Worm (Caenorhabditis elegans): ENCODE results near the gene rha-1.
A peak's percentile ranks its signal among the peaks of the same experiment; 100 is the strongest.

rha-1 gene

DNA sequence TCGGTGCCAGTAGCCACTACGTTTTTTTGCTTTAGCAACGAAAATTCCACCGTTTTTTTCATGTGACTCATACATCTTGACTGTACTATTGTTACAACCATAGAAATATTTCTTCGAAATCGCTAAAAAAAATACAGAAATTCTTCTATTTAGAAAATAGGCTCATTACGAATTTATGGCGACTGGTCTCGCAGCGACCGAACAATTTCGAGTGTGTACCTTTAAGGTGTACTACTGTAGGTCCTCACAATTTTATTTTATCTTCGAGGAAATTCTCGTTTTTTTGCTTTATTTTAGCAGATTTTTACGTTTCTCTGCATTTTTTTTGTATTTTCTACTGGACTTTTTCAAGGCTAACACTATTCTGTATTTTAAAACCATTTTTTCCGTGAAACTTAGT is 6.6 kb upstream of the rha-1 start (continued):
- no peak for TF ChIP-seq snpc-4 (GFP tag; optimal IDR thresholded peaks at IDR 0.05)
- TF ChIP-seq snpc-4 (tag; optimal IDR thresholded peaks at IDR 0.05), result peak in 1 of 4 experiments; percentile 7
- no peak for TF ChIP-seq mes-4 (tag; optimal IDR thresholded peaks at IDR 0.05)
- no peak for TF ChIP-seq Y56A3A.18 (GFP tag; IDR thresholded peaks at IDR 0.05)

DNA sequence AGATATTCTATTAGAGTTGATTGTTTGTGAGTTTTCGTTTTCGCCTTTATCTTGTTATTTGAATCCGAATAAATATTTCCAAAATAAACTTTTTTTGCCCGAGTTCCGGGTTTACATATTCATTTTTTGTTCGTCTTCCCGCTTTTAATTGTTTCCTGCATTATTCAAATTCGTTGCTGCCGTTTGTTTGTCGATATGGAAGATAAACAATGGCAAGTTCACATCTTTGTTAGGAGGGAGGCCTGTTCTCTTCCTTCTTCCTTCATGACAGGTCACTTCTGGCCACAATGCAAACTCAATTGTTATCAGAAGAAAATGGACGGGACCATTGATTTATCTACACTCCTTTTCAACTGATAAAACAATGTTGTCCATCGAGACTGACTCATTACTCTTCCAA is 6.1 kb upstream of the rha-1 start:
- TF ChIP-seq bed-1 (GFP tag; IDR thresholded peaks at IDR 0.05), result no peak
- 0 out of 2 replicates have a peak, but pooled peaks have one; percentile 50 for TF ChIP-seq madf-3 (GFP tag; IDR thresholded peaks at IDR 0.05)
- TF ChIP-seq madf-6 (GFP tag; IDR thresholded peaks at IDR 0.05), result peak; percentile 18; the same call in 1 of the 2 replicates

DNA sequence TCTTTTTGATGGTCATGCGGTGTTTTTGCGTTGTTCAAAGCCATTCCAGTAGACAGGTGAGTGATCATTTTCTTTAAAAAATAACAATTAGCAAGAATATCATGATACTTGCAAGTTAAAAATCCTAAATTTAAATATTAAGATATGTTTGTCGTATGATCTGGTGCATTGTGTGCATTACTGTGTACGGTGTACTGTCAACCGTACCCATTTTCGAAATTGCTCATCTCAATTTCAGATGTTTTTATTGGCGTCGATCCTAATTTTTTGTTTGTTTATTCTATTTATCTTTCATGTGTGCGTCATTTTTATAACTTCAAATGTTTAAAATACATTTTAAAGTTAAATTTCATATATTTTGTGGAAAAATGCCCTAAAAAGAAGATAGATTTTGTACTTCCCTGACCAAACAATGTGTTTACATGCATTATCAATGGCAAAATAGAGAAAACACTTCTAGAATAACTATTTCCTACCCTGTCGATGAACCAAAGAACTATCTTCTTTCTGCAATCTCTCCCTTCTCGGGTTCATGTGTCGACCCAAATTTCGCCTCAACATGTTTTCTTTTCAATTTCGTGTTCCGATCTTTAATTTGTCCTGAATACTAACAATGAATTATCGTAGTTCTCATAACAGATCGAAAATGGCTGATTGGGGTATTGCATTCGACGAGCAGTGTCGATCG is 947 bp upstream of the rha-1 start, which contains the start of the genes T07D4.5 and ddx-19:
T07D4.5 (minus strand) TSS at position 71 of the 688 bp plus-strand sequence.
ddx-19 (plus strand) TSS at position 638 of the 688 bp plus-strand sequence.
- TF ChIP-seq T07F8.4 (tag; optimal IDR thresholded peaks at IDR 0.05), result no peak
- TF ChIP-seq F33H1.4 (GFP tag; IDR thresholded peaks at IDR 0.05), result peak; percentile 17; the same call in 1 of the 2 replicates
- TF ChIP-seq madf-10 (tag; optimal IDR thresholded peaks at IDR 0.05), result no peak
- no peak for TF ChIP-seq hlh-12 (tag; optimal IDR thresholded peaks at IDR 0.05)
- TF ChIP-seq snpc-1.3 (tag; optimal IDR thresholded peaks at IDR 0.05; ENCODE audit: insufficient read depth), result peak; percentile 45
- TF ChIP-seq attf-6 (GFP tag; IDR thresholded peaks at IDR 0.05), result no peak
- TF ChIP-seq ceh-27 (GFP tag; optimal IDR thresholded peaks at IDR 0.05), result no peak
- no peak for TF ChIP-seq F57C9.4 (tag; optimal IDR thresholded peaks at IDR 0.05)
- peak; percentile 78 for TF ChIP-seq lsl-1 (GFP tag; optimal IDR thresholded peaks at IDR 0.05)
- peak; percentile 51; the same call in 1 of the 2 replicates for TF ChIP-seq madf-6 (GFP tag; IDR thresholded peaks at IDR 0.05)
- TF ChIP-seq F23B12.7 (tag; optimal IDR thresholded peaks at IDR 0.05; ENCODE audit: insufficient read depth), result peak; percentile 40
- TF ChIP-seq tlf-1 (GFP tag; optimal IDR thresholded peaks at IDR 0.05), result no peak
- TF ChIP-seq nfya-1 (tag; optimal IDR thresholded peaks at IDR 0.05; ENCODE audit: borderline replicate concordance, insufficient read depth), result no peak
- no peak for TF ChIP-seq F10E7.11 (tag; optimal IDR thresholded peaks at IDR 0.05)

DNA sequence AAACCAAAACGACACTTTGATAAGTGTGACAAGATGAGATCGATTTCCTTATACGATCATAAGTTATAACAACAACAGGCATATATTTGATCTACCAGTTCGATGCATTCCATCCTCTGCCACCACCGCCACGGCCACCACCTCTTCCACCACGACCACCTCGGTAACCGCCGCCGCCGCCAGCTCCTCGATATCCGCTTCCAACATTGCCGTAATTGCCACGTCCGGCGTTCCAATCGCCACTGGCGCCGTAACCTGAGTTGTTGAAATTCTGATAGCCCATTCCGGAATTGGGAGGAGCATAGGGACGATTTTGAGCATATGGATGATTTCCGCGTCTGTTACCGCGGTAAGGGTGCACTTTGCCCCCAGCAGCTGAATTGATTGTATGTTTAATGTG is 4.9 kb downstream of the rha-1 start:
- TF ChIP-seq chd-7 (tag; optimal IDR thresholded peaks at IDR 0.05) (peak; percentile 19), hsf-1 (GFP tag; IDR thresholded peaks at IDR 0.05) (0 out of 2 replicates have a peak, but pooled peaks have one; percentile 35), Y53G8AR.9 (GFP tag; conservative IDR thresholded peaks at IDR 0.05) (no peak), zfh-2 (GFP tag; conservative IDR thresholded peaks at IDR 0.05) (peak; percentile 82)

DNA sequence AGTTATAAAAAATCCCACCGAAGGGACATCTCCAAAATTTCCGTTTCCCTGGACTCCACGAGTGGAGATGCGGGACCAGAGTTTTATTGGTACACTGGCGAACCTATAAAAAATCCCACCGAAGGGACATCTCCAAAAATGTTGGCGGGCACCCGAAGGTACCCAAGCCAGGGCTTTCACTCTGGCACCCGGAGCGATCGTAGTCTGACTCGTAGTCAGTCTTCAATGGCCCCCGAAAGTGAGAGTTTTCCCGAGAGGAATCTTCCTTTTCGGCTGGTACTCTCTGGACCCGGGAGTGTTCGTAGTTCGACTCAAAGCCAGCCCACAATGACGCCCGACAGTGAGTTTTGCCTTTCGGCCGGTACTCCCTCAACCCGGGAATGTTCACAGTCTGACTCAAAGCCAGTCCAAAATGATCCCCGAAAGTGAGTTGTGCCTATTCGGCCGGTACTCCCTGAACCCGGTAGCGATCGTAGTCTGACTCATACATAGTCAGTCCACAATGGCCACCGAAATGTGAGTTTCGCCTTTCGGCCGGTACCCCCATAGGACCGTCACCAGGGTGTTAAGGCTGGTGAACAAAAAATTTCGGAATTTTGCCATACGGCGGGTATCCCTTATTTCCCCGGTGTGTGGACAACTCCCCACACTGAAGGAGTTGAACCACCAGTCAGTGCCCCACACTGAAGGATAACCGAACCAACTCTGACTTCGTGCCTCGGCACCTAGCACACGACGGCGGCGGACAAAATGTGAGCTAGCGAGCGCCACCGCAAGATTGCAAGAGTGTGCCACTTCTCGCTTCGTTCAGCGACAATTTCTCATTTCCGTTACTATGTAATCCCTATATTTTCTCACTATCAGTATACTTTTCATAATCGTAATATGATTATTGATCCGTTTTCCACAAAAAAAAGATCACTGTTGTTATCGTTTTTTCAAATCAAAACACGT is 6.2 kb downstream of the rha-1 start:
- peak; percentile 23 for TF ChIP-seq F49E8.2 (tag; optimal IDR thresholded peaks at IDR 0.05; ENCODE audit: insufficient read depth)
- TF ChIP-seq attf-3 (GFP tag; conservative IDR thresholded peaks at IDR 0.05), result no peak
- no peak for TF ChIP-seq ztf-6 (GFP tag; IDR thresholded peaks at IDR 0.05)
- TF ChIP-seq madf-3 (GFP tag; IDR thresholded peaks at IDR 0.05), result no peak
- no peak for TF ChIP-seq cebp-2 (GFP tag; IDR thresholded peaks at IDR 0.05)
- no peak for TF ChIP-seq bed-2 (GFP tag; IDR thresholded peaks at IDR 0.05)
- TF ChIP-seq snpc-1.3 (tag; optimal IDR thresholded peaks at IDR 0.05; ENCODE audit: insufficient read depth), result no peak
- no peak for TF ChIP-seq akir-1 (GFP tag; optimal IDR thresholded peaks at IDR 0.05)
- peak; percentile 50 for TF ChIP-seq tbp1 (GFP tag; optimal IDR thresholded peaks at IDR 0.05)
- TF ChIP-seq dpff-1 (tag; optimal IDR thresholded peaks at IDR 0.05), result no peak
- TF ChIP-seq B0336.3 (GFP tag; IDR thresholded peaks at IDR 0.05), result peak; percentile 53; the same call in 1 of the 2 replicates
- TF ChIP-seq pbrm-1 (GFP tag; IDR thresholded peaks at IDR 0.05), result peak; percentile 50
- no peak for TF ChIP-seq nhr-90 (tag; optimal IDR thresholded peaks at IDR 0.05)
- no peak for TF ChIP-seq ztf-26 (tag; optimal IDR thresholded peaks at IDR 0.05)
- no peak for TF ChIP-seq K11D2.4 (GFP tag; IDR thresholded peaks at IDR 0.05)
- no peak for TF ChIP-seq F39B2.1 (GFP tag; IDR thresholded peaks at IDR 0.05)
- no peak for TF ChIP-seq sptf-2 (GFP tag; optimal IDR thresholded peaks at IDR 0.05)
